Worm (Caenorhabditis elegans): ENCODE data around the gene C44C1.6.

The C44C1.6 gene

ce11 chrX:992650-993403 is 22.8 kb upstream of the C44C1.6 start (continued):
- TF ChIP-seq dpl-1 (GFP tag; optimal IDR thresholded peaks at IDR 0.05) (peak in 1 of 3 experiments; percentile 13), pqm-1 (tag; optimal IDR thresholded peaks at IDR 0.05) (no peak), tlp-1 (tag; optimal IDR thresholded peaks at IDR 0.05) (no peak), swsn-7 (tag; optimal IDR thresholded peaks at IDR 0.05) (peak; percentile 76), irx-1 (tag; optimal IDR thresholded peaks at IDR 0.05) (peak; percentile 23), nhr-76 (tag; optimal IDR thresholded peaks at IDR 0.05) (no peak), mab-9 (GFP tag; IDR thresholded peaks at IDR 0.05) (peak; percentile 26; the same call in 1 of the 2 replicates), vab-15 (tag; optimal IDR thresholded peaks at IDR 0.05) (no peak), mef-2 (tag; optimal IDR thresholded peaks at IDR 0.05) (peak; percentile 3), unc-98 (GFP tag; IDR thresholded peaks at IDR 0.05) (no peak), elt-3 (tag; optimal IDR thresholded peaks at IDR 0.05) (no peak), fos-1 (tag; optimal IDR thresholded peaks at IDR 0.05) (no peak), ceh-90 (tag; optimal IDR thresholded peaks at IDR 0.05) (no peak), skn-1 (tag; optimal IDR thresholded peaks at IDR 0.05) (peak; percentile 19), lin-15B (tag; optimal IDR thresholded peaks at IDR 0.05) (no peak), lin-39 (tag; optimal IDR thresholded peaks at IDR 0.05) (no peak), lin-14 (GFP tag; optimal IDR thresholded peaks at IDR 0.05) (peak; percentile 93), mep-1 (tag; optimal IDR thresholded peaks at IDR 0.05) (peak; percentile 44), nhr-90 (tag; optimal IDR thresholded peaks at IDR 0.05; ENCODE audit: poor library complexity) (no peak), nhr-71 (tag; optimal IDR thresholded peaks at IDR 0.05) (peak; percentile 84), zag-1 (tag; optimal IDR thresholded peaks at IDR 0.05) (no peak), lin-13 (GFP tag; optimal IDR thresholded peaks at IDR 0.05) (no peak), rnt-1 (tag; optimal IDR thresholded peaks at IDR 0.05) (peak; percentile 26), fkh-10 (GFP tag; optimal IDR thresholded peaks at IDR 0.05) (peak; percentile 64), snu-23 (GFP tag; optimal IDR thresholded peaks at IDR 0.05) (peak; percentile 71), pag-3 (tag; optimal IDR thresholded peaks at IDR 0.05; ENCODE audit: borderline replicate concordance, insufficient read depth) (no peak), fkh-8 (tag; optimal IDR thresholded peaks at IDR 0.05) (peak; percentile 87), pax-3 (tag; optimal IDR thresholded peaks at IDR 0.05) (peak; percentile 58), ztf-4 (tag; optimal IDR thresholded peaks at IDR 0.05) (peak; percentile 7), ces-1 (GFP tag; optimal IDR thresholded peaks at IDR 0.05) (no peak), mdl-1 (tag; optimal IDR thresholded peaks at IDR 0.05) (no peak), ceh-8 (GFP tag; optimal IDR thresholded peaks at IDR 0.05) (no peak), lsy-2 (tag; optimal IDR thresholded peaks at IDR 0.05) (peak; percentile 38 to 40), nhr-237 (tag; optimal IDR thresholded peaks at IDR 0.05) (no peak), grh-1 (GFP tag; IDR thresholded peaks at IDR 0.05) (no peak), ama-1 (optimal IDR thresholded peaks at IDR 0.05) (no peak), lir-3 (tag; optimal IDR thresholded peaks at IDR 0.05; ENCODE audit: poor library complexity) (no peak), nhr-47 (tag; optimal IDR thresholded peaks at IDR 0.05) (peak; percentile 81), lin-35 (GFP tag; optimal IDR thresholded peaks at IDR 0.05) (peak in 1 of 2 experiments; percentile 24), fkh-4 (tag; optimal IDR thresholded peaks at IDR 0.05; ENCODE audit: borderline replicate concordance) (no peak), hlh-4 (tag; optimal IDR thresholded peaks at IDR 0.05) (no peak), nhr-77 (tag; optimal IDR thresholded peaks at IDR 0.05) (no peak), xbp-1 (tag; optimal IDR thresholded peaks at IDR 0.05) (peak; percentile 19), blmp-1 (tag; optimal IDR thresholded peaks at IDR 0.05) (no peak), hlh-17 (GFP tag; optimal IDR thresholded peaks at IDR 0.05; ENCODE audit: borderline replicate concordance) (no peak), alr-1 (tag; optimal IDR thresholded peaks at IDR 0.05; ENCODE audit: borderline replicate concordance) (no peak), egl-27 (tag; optimal IDR thresholded peaks at IDR 0.05) (no peak), efl-3 (GFP tag; optimal IDR thresholded peaks at IDR 0.05) (no peak), nhr-19 (GFP tag; conservative IDR thresholded peaks at IDR 0.05) (peak; percentile 33), C04F5.9 (tag; optimal IDR thresholded peaks at IDR 0.05) (no peak)
